Worm (Caenorhabditis elegans) whole organism, late embryonic: ENCODE data around the gene sri-20.

Experiments used
- pha-4 ChIP-seq: fragments of 150-350 bp; optimal IDR thresholded peaks from 2 replicates; lab custom pipeline; 2018; ENCODE audit warnings: missing biosample characterization, missing genetic modification reagents, missing genetic modification characterization
- rnt-1 ChIP-seq: sonication (generic microtip); optimal IDR thresholded peaks from 2 replicates; lab custom pipeline; 2016; ENCODE audit warnings: missing genetic modification characterization, missing compliant biosample characterization
- sox-2 ChIP-seq: fragments of 200-800 bp; sonication (Bioruptor generic); IDR thresholded peaks from 2 replicates; pipeline ENCODE4 v1.3.6; 2022; ENCODE audit warnings: missing genetic modification reagents, missing genetic modification characterization, missing compliant biosample characterization
- tbx-7 ChIP-seq: sonication (generic microtip); optimal IDR thresholded peaks from 2 replicates; lab custom pipeline; 2016; ENCODE audit warnings: missing genotype, missing genetic modification characterization, missing compliant biosample characterization

DNA sequence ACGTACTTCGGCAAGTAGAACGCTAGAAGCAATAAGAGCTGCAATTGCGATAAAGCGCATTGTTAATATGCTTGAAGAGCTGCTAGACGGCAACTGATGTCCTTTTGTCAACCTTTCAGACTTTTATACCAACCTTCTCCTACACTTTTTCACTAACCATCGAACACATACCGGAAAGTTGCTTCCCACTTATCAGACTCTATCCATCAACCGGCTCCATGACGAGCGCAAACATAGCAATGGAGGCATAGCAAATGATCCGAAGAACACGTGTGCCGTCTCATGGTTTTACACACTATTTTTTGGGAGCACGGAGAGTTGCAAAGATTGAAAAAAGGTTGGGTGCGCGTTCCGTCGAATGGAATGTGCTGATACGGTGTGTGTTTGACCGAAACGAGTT, 13.4 kb downstream of the sri-20 start, which contains the start of gene abu-1:
- TF ChIP-seq sox-2 (no peak), tbx-7 (no peak), rnt-1 (tag; lab: Kevin White, UChicago) (no peak), pha-4 (no peak)
